Fruit fly (Drosophila melanogaster) whole organism: ENCODE data around the gene CG31371.

Source experiments
- Dll ChIP-seq: fragments of >200 bp; optimal IDR thresholded peaks from 2 replicates; lab custom pipeline; 2017
- EcR ChIP-seq, 2 experiments: fragments of >200 bp; optimal IDR thresholded peaks; 2 replicates each; lab custom pipeline; 2017; ENCODE audit warnings: missing biosample characterization in 2 of 2, missing genetic modification characterization in 2 of 2, missing genetic modification reagents in 2 of 2

dm6 chr3R:30474667-30475213 lies 28.6 kb downstream of the CG31371 start:
- no peak for TF ChIP-seq Dll
- TF ChIP-seq EcR (GFP tag; optimal IDR thresholded peaks at IDR 0.05; lab: Kevin White, UChicago) = no peak
